Worm (Caenorhabditis elegans): ENCODE data around the gene glo-4.
A peak's percentile ranks its signal among the peaks of the same experiment; 100 is the strongest.

glo-4 gene

ce11 chrV:9274127-9275042 is 31.4 kb upstream of the glo-4 start:
- TF ChIP-seq B0019.2 (GFP tag; conservative IDR thresholded peaks at IDR 0.05) (no peak), Y53F4B.3 (GFP tag; IDR thresholded peaks at IDR 0.05) (no peak), hrde-1 (tag; optimal IDR thresholded peaks at IDR 0.05; ENCODE audit: borderline replicate concordance) (no peak), die-1 (tag; optimal IDR thresholded peaks at IDR 0.05) (no peak), T07F8.4 (tag; optimal IDR thresholded peaks at IDR 0.05) (no peak), T26A5.8 (tag; optimal IDR thresholded peaks at IDR 0.05) (no peak), attf-5 (GFP tag; optimal IDR thresholded peaks at IDR 0.05) (no peak), Y95B8A.8 (GFP tag; IDR thresholded peaks at IDR 0.05) (no peak), Y67H2A.10 (GFP tag; conservative IDR thresholded peaks at IDR 0.05) (no peak), ztf-28 (GFP tag; IDR thresholded peaks at IDR 0.05) (no peak), madf-6 (GFP tag; IDR thresholded peaks at IDR 0.05) (no peak), mel-28 (tag; optimal IDR thresholded peaks at IDR 0.05; ENCODE audit: borderline replicate concordance) (no peak)

ce11 chrV:9273587-9273986 is 30.6 kb upstream of the glo-4 start:
- TF ChIP-seq hmg-1.2 (GFP tag; IDR thresholded peaks at IDR 0.05) (peak; percentile 66; the same call in 1 of the 2 replicates), chd-7 (tag; optimal IDR thresholded peaks at IDR 0.05) (peak; percentile 42), nhr-27 (tag; optimal IDR thresholded peaks at IDR 0.05) (no peak), somi-1 (GFP tag; optimal IDR thresholded peaks at IDR 0.05) (peak; percentile 62), K12H6.12 (tag; optimal IDR thresholded peaks at IDR 0.05) (peak; percentile 51), egl-18 (GFP tag; IDR thresholded peaks at IDR 0.05) (no peak), snpc-4 (GFP tag; optimal IDR thresholded peaks at IDR 0.05) (peak; percentile 5), snpc-4 (tag; optimal IDR thresholded peaks at IDR 0.05) (no peak), attf-6 (GFP tag; IDR thresholded peaks at IDR 0.05) (no peak), egrh-3 (GFP tag; IDR thresholded peaks at IDR 0.05) (0 out of 2 replicates have a peak, but pooled peaks have one; percentile 22), madf-8 (GFP tag; conservative IDR thresholded peaks at IDR 0.05) (no peak), lin-40 (tag; optimal IDR thresholded peaks at IDR 0.05) (peak; percentile 68), hmg-20 (GFP tag; IDR thresholded peaks at IDR 0.05) (no peak), ZK185.1 (tag; optimal IDR thresholded peaks at IDR 0.05; ENCODE audit: poor library complexity, severe bottlenecking) (peak; percentile 12), ceh-27 (GFP tag; optimal IDR thresholded peaks at IDR 0.05) (peak; percentile 81), nfyb-1 (GFP tag; IDR thresholded peaks at IDR 0.05) (0 out of 2 replicates have a peak, but pooled peaks have one; percentile 59), atf-7 (tag; optimal IDR thresholded peaks at IDR 0.05) (peak; percentile 9), tbp1 (GFP tag; optimal IDR thresholded peaks at IDR 0.05) (no peak), xnd-1 (tag; optimal IDR thresholded peaks at IDR 0.05) (no peak)

DNA sequence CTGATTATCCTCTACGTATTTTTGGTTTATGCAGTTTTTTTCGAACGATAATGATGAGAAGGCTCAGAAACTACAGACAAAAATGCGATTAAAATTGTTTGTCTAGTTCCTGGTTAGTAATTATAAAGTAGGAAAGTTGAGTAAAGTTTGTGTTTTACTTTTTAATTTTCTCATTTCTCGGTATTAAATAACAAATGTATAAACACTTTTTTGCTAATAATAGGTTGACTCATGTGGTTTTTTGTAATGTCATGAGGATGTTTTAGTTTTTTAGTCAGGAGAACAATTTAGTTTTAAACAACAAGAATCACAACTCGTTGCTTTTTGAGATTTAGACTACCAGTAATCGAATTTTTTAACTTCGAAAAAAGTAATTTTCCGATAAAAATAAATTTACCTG is 29.6 kb upstream of the glo-4 start:
- no peak for TF ChIP-seq madf-8 (GFP tag; conservative IDR thresholded peaks at IDR 0.05)
- TF ChIP-seq Y53F4B.3 (GFP tag; IDR thresholded peaks at IDR 0.05), result no peak
- TF ChIP-seq hrde-1 (tag; optimal IDR thresholded peaks at IDR 0.05; ENCODE audit: borderline replicate concordance), result no peak
- TF ChIP-seq sdz-38 (tag; optimal IDR thresholded peaks at IDR 0.05), result no peak
- no peak for TF ChIP-seq cebp-1 (GFP tag; IDR thresholded peaks at IDR 0.05)
- no peak for TF ChIP-seq cebp-1 (tag; optimal IDR thresholded peaks at IDR 0.05)
- no peak for TF ChIP-seq fkh-3 (tag; optimal IDR thresholded peaks at IDR 0.05)
- TF ChIP-seq F55B11.4 (tag; optimal IDR thresholded peaks at IDR 0.05; ENCODE audit: borderline replicate concordance, insufficient read depth), result no peak
- no peak for TF ChIP-seq lin-40 (tag; optimal IDR thresholded peaks at IDR 0.05)
- no peak for TF ChIP-seq lin-26 (GFP tag; IDR thresholded peaks at IDR 0.05)
- TF ChIP-seq gei-17 (GFP tag; optimal IDR thresholded peaks at IDR 0.05), result no peak
- no peak for TF ChIP-seq chd-7 (tag; optimal IDR thresholded peaks at IDR 0.05)
- TF ChIP-seq attf-6 (GFP tag; IDR thresholded peaks at IDR 0.05), result no peak
- TF ChIP-seq nfyb-1 (GFP tag; IDR thresholded peaks at IDR 0.05), result no peak
- TF ChIP-seq ama-1 (optimal IDR thresholded peaks at IDR 0.05), result no peak
- TF ChIP-seq ama-1 (GFP tag; optimal IDR thresholded peaks at IDR 0.05), result no peak
- TF ChIP-seq mxl-1 (tag; optimal IDR thresholded peaks at IDR 0.05), result no peak
- TF ChIP-seq B0035.1 (tag; optimal IDR thresholded peaks at IDR 0.05), result no peak
- TF ChIP-seq lsl-1 (GFP tag; optimal IDR thresholded peaks at IDR 0.05), result no peak
- no peak for TF ChIP-seq lag-1 (GFP tag; IDR thresholded peaks at IDR 0.05)
- no peak for TF ChIP-seq snpc-1.1 (tag; optimal IDR thresholded peaks at IDR 0.05; ENCODE audit: insufficient read depth)
